Worm (Caenorhabditis elegans): ENCODE results near the gene noca-2.

ce11 chrX:11665522-11666017 is 1.4 kb upstream of the noca-2 start:
- TF ChIP-seq ces-1 (GFP tag; optimal IDR thresholded peaks at IDR 0.05) (no peak), unc-130 (tag; optimal IDR thresholded peaks at IDR 0.05) (no peak), skn-1 (tag; optimal IDR thresholded peaks at IDR 0.05) (no peak), snpc-4 (tag; optimal IDR thresholded peaks at IDR 0.05) (no peak), zag-1 (tag; optimal IDR thresholded peaks at IDR 0.05) (no peak), ama-1 (optimal IDR thresholded peaks at IDR 0.05) (no peak), tbx-2 (tag; optimal IDR thresholded peaks at IDR 0.05) (no peak), efl-1 (optimal IDR thresholded peaks at IDR 0.05) (no peak), efl-1 (GFP tag; optimal IDR thresholded peaks at IDR 0.05 in 1 of 2) (no peak)
